Worm (Caenorhabditis elegans): Measurements from ENCODE around the gene cyp-34A10.

cyp-34A10 gene

DNA sequence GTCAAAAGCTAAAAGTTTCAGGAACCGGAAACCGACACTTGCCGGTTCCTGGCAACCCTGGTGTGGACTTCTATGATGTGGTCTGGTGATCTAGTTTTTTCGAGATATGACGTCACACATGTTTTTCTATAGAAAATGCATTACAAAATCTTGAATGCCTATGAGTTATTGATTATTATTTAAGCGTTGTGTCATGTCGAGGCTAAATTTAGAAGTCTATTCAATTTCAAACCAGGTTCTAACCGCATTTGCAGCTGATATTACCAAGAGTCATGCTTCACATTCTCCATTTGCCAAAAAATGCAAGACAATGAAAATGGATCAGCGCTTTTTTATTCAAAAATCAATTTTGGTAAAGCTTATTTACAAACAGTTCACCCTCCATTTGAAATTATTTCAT lies 46.4 kb upstream of the cyp-34A10 start, which contains the start of gene K09D9.3:
K09D9.3 (plus strand) TSS at position 301 of the 400 bp plus-strand sequence.
- TF ChIP-seq madf-5 (GFP tag; IDR thresholded peaks at IDR 0.05) (no peak), arid-1 (GFP tag; conservative IDR thresholded peaks at IDR 0.05) (no peak)

DNA sequence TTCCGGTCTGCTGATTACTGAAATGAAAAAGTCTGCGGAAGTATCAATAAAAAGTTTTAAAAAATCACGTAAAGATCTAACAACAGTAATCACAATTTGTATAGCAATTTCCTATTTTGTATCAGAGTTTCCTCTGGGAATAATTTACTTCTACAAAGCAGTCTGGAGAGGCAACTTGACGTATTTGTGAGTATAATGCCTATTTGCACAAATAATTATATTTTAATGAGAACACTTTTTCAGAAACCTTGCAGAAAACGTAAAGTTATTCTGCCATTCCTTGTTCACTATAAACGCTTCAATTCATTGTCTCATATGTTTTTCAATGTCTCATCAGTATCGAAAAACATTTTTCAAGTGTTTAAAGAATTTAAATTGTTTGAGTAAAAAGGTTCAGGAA lies 45.8 kb upstream of the cyp-34A10 start:
- peak in 1 of 2 experiments; percentile 80 for TF ChIP-seq unc-62 (GFP tag; optimal IDR thresholded peaks at IDR 0.05 in 1 of 2)
- TF ChIP-seq unc-62 (tag; optimal IDR thresholded peaks at IDR 0.05): no peak
- TF ChIP-seq sdz-12 (GFP tag; optimal IDR thresholded peaks at IDR 0.05): no peak
- no peak for TF ChIP-seq aly-2 (tag; optimal IDR thresholded peaks at IDR 0.05)

DNA sequence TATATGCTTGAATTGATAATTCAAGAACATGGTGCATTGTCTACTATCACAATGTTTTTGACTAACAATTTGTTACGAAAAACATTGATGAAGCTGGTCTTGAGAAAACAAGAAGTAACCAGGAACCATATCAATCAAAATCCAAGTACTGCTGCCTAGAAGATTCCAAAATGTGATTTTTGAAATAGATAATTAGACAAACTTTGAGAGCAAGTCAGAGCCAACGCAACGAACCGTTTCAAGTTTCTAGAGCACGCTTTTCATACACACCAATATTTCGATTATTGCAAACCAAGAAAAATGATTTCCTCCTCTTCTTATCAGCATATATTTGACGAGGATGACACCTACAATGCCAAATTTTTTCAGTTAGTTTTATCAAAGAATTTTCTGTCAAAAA lies 44.0 kb upstream of the cyp-34A10 start, which contains the start of gene srw-89:
srw-89 (plus strand) TSS at position 301 of the 400 bp plus-strand sequence.
- TF ChIP-seq ctbp-1 (GFP tag; IDR thresholded peaks at IDR 0.05) (no peak), php-3 (GFP tag; IDR thresholded peaks at IDR 0.05) (no peak), zfp-2 (tag; optimal IDR thresholded peaks at IDR 0.05) (no peak), snpc-1.2 (GFP tag; IDR thresholded peaks at IDR 0.05) (no peak), egl-43 (GFP tag; IDR thresholded peaks at IDR 0.05) (no peak), lin-38 (GFP tag; IDR thresholded peaks at IDR 0.05) (no peak), nhr-77 (tag; optimal IDR thresholded peaks at IDR 0.05) (no peak), ceh-44 (GFP tag; IDR thresholded peaks at IDR 0.05) (no peak), gei-8 (GFP tag; optimal IDR thresholded peaks at IDR 0.05) (no peak), rbr-2 (tag; optimal IDR thresholded peaks at IDR 0.05) (no peak), egl-27 (tag; optimal IDR thresholded peaks at IDR 0.05) (no peak), zag-1 (tag; optimal IDR thresholded peaks at IDR 0.05) (no peak), zip-11 (GFP tag; IDR thresholded peaks at IDR 0.05) (no peak), lin-15B (tag; optimal IDR thresholded peaks at IDR 0.05) (no peak), nhr-41 (GFP tag; IDR thresholded peaks at IDR 0.05) (no peak)

DNA sequence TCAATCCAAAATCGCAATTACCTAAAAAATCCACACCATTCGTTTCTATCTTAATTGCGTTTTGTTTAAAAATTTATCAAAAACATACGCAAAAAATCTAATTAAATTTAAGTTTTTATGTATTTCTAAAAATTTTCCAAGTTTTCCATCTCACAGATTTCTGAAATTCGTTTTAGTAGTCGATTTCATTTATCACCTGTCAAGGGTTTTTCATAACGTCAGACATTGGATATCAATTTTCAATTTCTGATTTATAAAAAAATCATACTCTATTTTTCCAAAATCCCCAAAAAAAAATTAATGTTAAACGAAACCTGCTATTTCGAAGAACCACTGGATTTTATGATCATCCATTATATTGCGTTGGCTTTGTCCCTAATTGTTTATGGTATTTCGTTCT lies 37.4 kb upstream of the cyp-34A10 start, which contains the start of gene srh-4:
srh-4 (plus strand) TSS at position 301 of the 400 bp plus-strand sequence.
- TF ChIP-seq aha-1 (tag) (peak; percentile 3), lin-29 (GFP tag; IDR thresholded peaks at IDR 0.05) (no peak), dmd-9 (GFP tag; IDR thresholded peaks at IDR 0.05) (no peak), T26A8.4 (GFP tag; IDR thresholded peaks at IDR 0.05) (no peak), hif-1 (tag; optimal IDR thresholded peaks at IDR 0.05) (no peak), sdz-12 (GFP tag; optimal IDR thresholded peaks at IDR 0.05) (no peak), ceh-82 (tag; optimal IDR thresholded peaks at IDR 0.05) (no peak)

DNA sequence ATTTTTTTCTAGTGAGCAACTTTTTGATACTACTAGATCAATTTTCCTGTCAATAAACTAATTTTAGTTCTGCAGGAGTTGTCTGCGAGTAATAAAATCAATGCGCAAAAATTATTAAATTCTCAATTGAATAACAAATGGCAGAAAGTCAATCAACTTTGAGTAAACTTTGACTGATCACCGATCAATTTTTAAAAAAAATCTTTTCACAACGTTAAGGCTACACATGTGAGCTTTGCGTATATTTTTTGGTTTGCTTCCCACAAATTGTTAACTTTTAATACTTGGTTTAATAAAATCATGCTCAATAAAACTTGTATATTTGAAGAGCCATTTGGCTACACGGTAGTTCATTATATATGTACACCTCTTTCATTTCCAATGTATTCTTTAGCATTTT lies 35.1 kb upstream of the cyp-34A10 start, which contains the start of gene srh-7:
srh-7 (plus strand) TSS at position 301 of the 400 bp plus-strand sequence.
- TF ChIP-seq hif-1 (tag; optimal IDR thresholded peaks at IDR 0.05) (no peak), aha-1 (tag) (no peak), daf-12 (tag; optimal IDR thresholded peaks at IDR 0.05) (no peak), madf-5 (GFP tag; IDR thresholded peaks at IDR 0.05) (no peak), Y5F2A.4 (GFP tag; optimal IDR thresholded peaks at IDR 0.05) (no peak), F49E8.2 (tag; optimal IDR thresholded peaks at IDR 0.05; ENCODE audit: borderline replicate concordance) (no peak), ceh-62 (tag; optimal IDR thresholded peaks at IDR 0.05) (no peak), Y48G9A.11 (GFP tag; IDR thresholded peaks at IDR 0.05) (no peak), R02D3.7 (tag; optimal IDR thresholded peaks at IDR 0.05) (no peak), lir-3 (tag; optimal IDR thresholded peaks at IDR 0.05) (no peak), lin-1 (GFP tag; IDR thresholded peaks at IDR 0.05) (no peak)
